Worm (Caenorhabditis elegans) whole organism, L2 larva: ENCODE results near the gene C01G12.3.

Experiments used
- aly-2 ChIP-seq: fragments of 150-350 bp; optimal IDR thresholded peaks from 2 replicates; lab custom pipeline; 2014; ENCODE audit warnings: missing biosample characterization, missing genetic modification characterization
- ama-1 ChIP-seq: fragments of 150-350 bp; optimal IDR thresholded peaks from 2 replicates; lab custom pipeline; 2018; ENCODE audit warnings: inconsistent platforms
- blmp-1 ChIP-seq: sonication (generic microtip); optimal IDR thresholded peaks from 2 replicates; lab custom pipeline; 2017; ENCODE audit warnings: missing genetic modification characterization, mild to moderate bottlenecking, missing compliant biosample characterization, antibody characterized with exemption, moderate library complexity; ENCODE audit not compliant: insufficient read depth
- crh-2 ChIP-seq: sonication (generic microtip); optimal IDR thresholded peaks from 2 replicates; lab custom pipeline; 2017; ENCODE audit warnings: missing biosample characterization, missing genetic modification characterization
- elt-3 ChIP-seq: sonication (generic microtip); optimal IDR thresholded peaks from 2 replicates; lab custom pipeline; 2017; ENCODE audit warnings: missing biosample characterization, missing genetic modification characterization
- lin-13 ChIP-seq: fragments of 150-350 bp; optimal IDR thresholded peaks from 2 replicates; lab custom pipeline; 2014; ENCODE audit warnings: missing biosample characterization, missing genetic modification reagents, missing genetic modification characterization
- nhr-11 ChIP-seq: fragments of 150-350 bp; optimal IDR thresholded peaks from 2 replicates; lab custom pipeline; 2014; ENCODE audit warnings: missing biosample characterization, missing genetic modification characterization
- nhr-12 ChIP-seq: fragments of 150-350 bp; optimal IDR thresholded peaks from 2 replicates; lab custom pipeline; 2014; ENCODE audit warnings: missing biosample characterization, missing genetic modification characterization
- nhr-77 ChIP-seq: fragments of 150-350 bp; optimal IDR thresholded peaks from 2 replicates; lab custom pipeline; 2014; ENCODE audit warnings: missing biosample characterization, missing genetic modification characterization
- skn-1 ChIP-seq: sonication (generic microtip); optimal IDR thresholded peaks from 2 replicates; lab custom pipeline; 2017; ENCODE audit warnings: missing biosample characterization, missing genetic modification characterization
- unc-39 ChIP-seq: fragments of 150-350 bp; optimal IDR thresholded peaks from 2 replicates; lab custom pipeline; 2014; ENCODE audit warnings: missing biosample characterization, missing genetic modification characterization
- unc-62 ChIP-seq: fragments of 150-350 bp; optimal IDR thresholded peaks from 2 replicates; lab custom pipeline; 2014; ENCODE audit warnings: missing biosample characterization, missing genetic modification reagents, missing genetic modification characterization

DNA sequence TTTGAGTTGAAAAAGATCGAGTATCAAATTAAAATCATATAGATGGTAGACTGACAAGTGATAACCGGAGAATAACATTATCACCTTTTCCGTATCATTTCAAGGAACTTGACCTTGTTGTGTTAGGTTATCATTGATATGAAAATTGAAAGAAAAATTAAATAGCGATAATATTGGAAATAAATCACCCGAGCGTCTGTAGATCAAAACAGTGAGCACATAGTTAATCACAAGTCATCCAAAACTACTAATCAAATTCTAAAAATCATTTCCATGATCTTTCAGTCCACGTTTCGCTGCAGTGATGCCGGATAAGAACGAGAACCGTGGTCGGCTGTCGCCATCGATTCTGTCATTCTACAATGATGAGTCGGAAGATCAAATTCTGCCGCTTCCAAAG is 37.7 kb upstream of the C01G12.3 start:
- TF ChIP-seq lin-13 (GFP tag; lab: Kevin White, UChicago) (no peak), elt-3 (tag; lab: Kevin White, UChicago) (no peak), aly-2 (no peak), nhr-77 (tag; lab: Kevin White, UChicago) (no peak), unc-39 (tag; lab: Kevin White, UChicago) (no peak), nhr-12 (tag; lab: Kevin White, UChicago) (no peak), skn-1 (no peak), blmp-1 (tag; lab: Kevin White, UChicago) (no peak), crh-2 (tag; lab: Kevin White, UChicago) (no peak), nhr-11 (tag; lab: Kevin White, UChicago) (no peak), unc-62 (GFP tag; lab: Kevin White, UChicago) (no peak), ama-1 (no peak)
